Worm (Caenorhabditis elegans) whole organism, L1 larva: Measurements from ENCODE around the gene C33A12.19.
A peak's percentile ranks its signal among the peaks of the same experiment; 100 is the strongest.

Experiments used
- C16A3.4 ChIP-seq: fragments of 150-350 bp; optimal IDR thresholded peaks from 2 replicates; lab custom pipeline; 2014; ENCODE audit warnings: missing biosample characterization, missing genetic modification characterization
- F16B12.6 ChIP-seq: fragments of 150-350 bp; optimal IDR thresholded peaks from 2 replicates; lab custom pipeline; 2014; ENCODE audit warnings: missing biosample characterization, missing genetic modification characterization
- alr-1 ChIP-seq: fragments of 200-800 bp; sonication (Bioruptor generic); optimal IDR thresholded peaks from 2 replicates; lab custom pipeline; 2018; ENCODE audit warnings: borderline replicate concordance, mild to moderate bottlenecking, missing genetic modification characterization, missing compliant biosample characterization
- aly-2 ChIP-seq: fragments of 150-350 bp; optimal IDR thresholded peaks from 2 replicates; lab custom pipeline; 2014; ENCODE audit warnings: missing biosample characterization, missing genetic modification characterization
- ama-1 ChIP-seq: fragments of 150-350 bp; optimal IDR thresholded peaks from 2 replicates; lab custom pipeline; 2014
- blmp-1 ChIP-seq: fragments of 150-350 bp; optimal IDR thresholded peaks from 2 replicates; lab custom pipeline; 2014; ENCODE audit warnings: missing biosample characterization, missing genetic modification characterization
- ceh-88 ChIP-seq: fragments of 200-800 bp; sonication (Bioruptor generic); IDR thresholded peaks from 2 replicates; pipeline ENCODE4 v1.3.6; 2022; ENCODE audit warnings: missing genetic modification characterization, missing compliant biosample characterization
- ceh-90 ChIP-seq: sonication (generic microtip); optimal IDR thresholded peaks from 2 replicates; lab custom pipeline; 2016; ENCODE audit warnings: missing genetic modification characterization, missing compliant biosample characterization
- dsc-1 ChIP-seq: sonication (generic microtip); optimal IDR thresholded peaks from 2 replicates; lab custom pipeline; 2016; ENCODE audit warnings: mild to moderate bottlenecking, missing genetic modification characterization, missing compliant biosample characterization
- efl-1 ChIP-seq, 4 experiments: fragments of 150-350 bp; optimal IDR thresholded peaks in 3 of 4; peaks in 1 of 4; 1 replicate in 1 of 4; 2 replicates in 3 of 4; lab custom pipeline; 2014; ENCODE audit warnings: missing biosample characterization in 2 of 4, missing genetic modification characterization in 2 of 4, missing genetic modification reagents in 2 of 4
- egl-13 ChIP-seq: sonication (generic microtip); optimal IDR thresholded peaks from 2 replicates; lab custom pipeline; 2016; ENCODE audit warnings: missing genotype, missing genetic modification reagents, missing genetic modification characterization, missing compliant biosample characterization
- elt-2 ChIP-seq: sonication (generic microtip); optimal IDR thresholded peaks from 2 replicates; lab custom pipeline; 2016; ENCODE audit warnings: missing genetic modification characterization, mild to moderate bottlenecking, inconsistent platforms, missing compliant biosample characterization, missing genetic modification reagents
- elt-3 ChIP-seq, 6 experiments: fragments of 150-350 bp in 1 of 6; sonication (generic microtip); optimal IDR thresholded peaks; 2 replicates each; lab custom pipeline; 2017 to 2018; ENCODE audit warnings: missing biosample characterization in 6 of 6, missing genetic modification characterization in 6 of 6, inconsistent platforms in 1 of 6
- ets-5 ChIP-seq: fragments of 200-800 bp; sonication (Bioruptor generic); IDR thresholded peaks from 2 replicates; pipeline ENCODE4 v1.3.6; 2022; ENCODE audit warnings: missing genetic modification characterization, missing compliant biosample characterization
- fkh-10 ChIP-seq: sonication (generic microtip); optimal IDR thresholded peaks from 2 replicates; lab custom pipeline; 2017; ENCODE audit warnings: missing biosample characterization, missing genetic modification reagents, missing genetic modification characterization
- fkh-4 ChIP-seq: sonication (generic microtip); optimal IDR thresholded peaks from 2 replicates; lab custom pipeline; 2016; ENCODE audit warnings: missing compliant biosample characterization, missing genetic modification characterization, borderline replicate concordance
- fkh-8 ChIP-seq: sonication (generic microtip); optimal IDR thresholded peaks from 2 replicates; lab custom pipeline; 2016; ENCODE audit warnings: mild to moderate bottlenecking, missing genetic modification characterization, missing compliant biosample characterization
- fos-1 ChIP-seq: fragments of 150-350 bp; optimal IDR thresholded peaks from 2 replicates; lab custom pipeline; 2014; ENCODE audit warnings: missing biosample characterization, missing genetic modification characterization
- hlh-4 ChIP-seq: sonication (generic microtip); optimal IDR thresholded peaks from 2 replicates; lab custom pipeline; 2016; ENCODE audit warnings: mild to moderate bottlenecking, missing genetic modification characterization, missing compliant biosample characterization
- irx-1 ChIP-seq: sonication (generic microtip); optimal IDR thresholded peaks from 2 replicates; lab custom pipeline; 2016; ENCODE audit warnings: missing genetic modification characterization, missing compliant biosample characterization
- isw-1 ChIP-seq: fragments of 200-800 bp; sonication (Bioruptor generic); IDR thresholded peaks from 2 replicates; pipeline ENCODE4 v1.3.6; 2022; ENCODE audit warnings: missing genetic modification characterization, missing compliant biosample characterization
- jun-1 ChIP-seq: fragments of 150-350 bp; optimal IDR thresholded peaks from 2 replicates; lab custom pipeline; 2014; ENCODE audit warnings: missing biosample characterization, missing genetic modification reagents, missing genetic modification characterization
- lin-13 ChIP-seq: fragments of 150-350 bp; optimal IDR thresholded peaks from 2 replicates; lab custom pipeline; 2014; ENCODE audit warnings: missing biosample characterization, missing genetic modification reagents, missing genetic modification characterization
- lin-14 ChIP-seq: fragments of 200-800 bp; sonication (Bioruptor generic); optimal IDR thresholded peaks from 2 replicates; lab custom pipeline; 2018; ENCODE audit warnings: mild to moderate bottlenecking, missing genetic modification characterization, moderate library complexity, missing compliant biosample characterization
- lin-15B ChIP-seq: fragments of 150-350 bp; sonication (generic microtip); optimal IDR thresholded peaks from 3 replicates; lab custom pipeline; 2014; ENCODE audit warnings: missing biosample characterization, missing genetic modification characterization
- lir-3 ChIP-seq: sonication (generic microtip); optimal IDR thresholded peaks from 2 replicates; lab custom pipeline; 2016; ENCODE audit warnings: mild to moderate bottlenecking, missing genetic modification characterization, moderate library complexity, missing compliant biosample characterization; ENCODE audit not compliant: poor library complexity
- mab-9 ChIP-seq: fragments of 200-800 bp; sonication (Bioruptor generic); IDR thresholded peaks from 2 replicates; pipeline ENCODE4 v1.3.6; 2022; ENCODE audit warnings: missing genetic modification reagents, missing genetic modification characterization, missing compliant biosample characterization
- mdl-1 ChIP-seq, 2 experiments: fragments of 150-350 bp; optimal IDR thresholded peaks; 2 replicates each; lab custom pipeline; 2014 to 2017; ENCODE audit warnings: missing biosample characterization in 2 of 2, missing genetic modification characterization in 2 of 2, inconsistent platforms in 1 of 2
- mep-1 ChIP-seq: fragments of 150-350 bp; optimal IDR thresholded peaks from 2 replicates; lab custom pipeline; 2014; ENCODE audit warnings: missing biosample characterization, missing genetic modification characterization
- nhr-12 ChIP-seq: sonication (generic microtip); optimal IDR thresholded peaks from 2 replicates; lab custom pipeline; 2017; ENCODE audit warnings: missing biosample characterization, missing genetic modification characterization
- nhr-19 ChIP-seq: fragments of 200-800 bp; sonication (Bioruptor generic); conservative IDR thresholded peaks from 2 replicates; pipeline ENCODE4 v1.3.6; 2022; ENCODE audit warnings: missing genetic modification characterization, missing compliant biosample characterization
- nhr-47 ChIP-seq: sonication (generic microtip); optimal IDR thresholded peaks from 2 replicates; lab custom pipeline; 2016; ENCODE audit warnings: mild to moderate bottlenecking, missing genetic modification characterization, moderate library complexity, missing compliant biosample characterization
- nhr-71 ChIP-seq: sonication (generic microtip); optimal IDR thresholded peaks from 2 replicates; lab custom pipeline; 2016; ENCODE audit warnings: mild to moderate bottlenecking, missing genetic modification characterization, moderate library complexity, missing compliant biosample characterization
- nhr-76 ChIP-seq: sonication (generic microtip); optimal IDR thresholded peaks from 2 replicates; lab custom pipeline; 2017; ENCODE audit warnings: missing biosample characterization, missing genetic modification characterization
- nhr-77 ChIP-seq: fragments of 150-350 bp; optimal IDR thresholded peaks from 2 replicates; lab custom pipeline; 2014; ENCODE audit warnings: missing biosample characterization, missing genetic modification characterization
- nhr-84 ChIP-seq: sonication (generic microtip); optimal IDR thresholded peaks from 2 replicates; lab custom pipeline; 2017; ENCODE audit warnings: missing biosample characterization, missing genetic modification characterization
- nhr-85 ChIP-seq: sonication (generic microtip); peaks from one replicate; lab custom pipeline; 2016; ENCODE audit warnings: missing genetic modification characterization, inconsistent platforms, missing compliant biosample characterization
- nhr-90 ChIP-seq: sonication (generic microtip); optimal IDR thresholded peaks from 2 replicates; lab custom pipeline; 2016; ENCODE audit warnings: mild to moderate bottlenecking, missing genetic modification characterization, missing compliant biosample characterization; ENCODE audit not compliant: poor library complexity
- pax-3 ChIP-seq: fragments of 200-800 bp; sonication (Bioruptor generic); optimal IDR thresholded peaks from 2 replicates; lab custom pipeline; 2018; ENCODE audit warnings: mild to moderate bottlenecking, missing genetic modification characterization, moderate library complexity, missing compliant biosample characterization
- pqm-1 ChIP-seq: sonication (generic microtip); optimal IDR thresholded peaks from 3 replicates; lab custom pipeline; 2017; ENCODE audit warnings: missing biosample characterization, missing genetic modification characterization
- skn-1 ChIP-seq: fragments of 150-350 bp; optimal IDR thresholded peaks from 2 replicates; lab custom pipeline; 2014; ENCODE audit warnings: missing biosample characterization, missing genetic modification characterization
- snpc-4 ChIP-seq: fragments of 150-350 bp; optimal IDR thresholded peaks from 2 replicates; lab custom pipeline; 2014; ENCODE audit warnings: missing biosample characterization, missing genetic modification characterization
- sox-4 ChIP-seq: sonication (generic microtip); optimal IDR thresholded peaks from 2 replicates; lab custom pipeline; 2016; ENCODE audit warnings: missing genetic modification characterization, missing compliant biosample characterization
- sptf-1 ChIP-seq: fragments of 150-350 bp; optimal IDR thresholded peaks from 2 replicates; lab custom pipeline; 2014; ENCODE audit warnings: missing biosample characterization, missing genetic modification characterization
- swsn-7 ChIP-seq: sonication (generic microtip); optimal IDR thresholded peaks from 2 replicates; lab custom pipeline; 2016; ENCODE audit warnings: missing genetic modification characterization, missing compliant biosample characterization
- unc-30 ChIP-seq: sonication (generic microtip); optimal IDR thresholded peaks from 2 replicates; lab custom pipeline; 2017; ENCODE audit warnings: missing biosample characterization, missing genetic modification characterization
- unc-62 ChIP-seq: fragments of 150-350 bp; optimal IDR thresholded peaks from 2 replicates; lab custom pipeline; 2014; ENCODE audit warnings: missing biosample characterization, missing genetic modification reagents, missing genetic modification characterization
- xbp-1 ChIP-seq: sonication (generic microtip); optimal IDR thresholded peaks from 2 replicates; lab custom pipeline; 2016; ENCODE audit warnings: missing genetic modification characterization, missing compliant biosample characterization
- zag-1 ChIP-seq: fragments of 150-350 bp; optimal IDR thresholded peaks from 2 replicates; lab custom pipeline; 2014; ENCODE audit warnings: missing biosample characterization, missing genetic modification characterization
- zip-4 ChIP-seq: fragments of 200-800 bp; sonication (Bioruptor generic); optimal IDR thresholded peaks from 2 replicates; lab custom pipeline; 2018; ENCODE audit warnings: mild to moderate bottlenecking, missing genetic modification characterization, moderate library complexity, missing compliant biosample characterization
- ztf-4 ChIP-seq: fragments of 150-350 bp; optimal IDR thresholded peaks from 2 replicates; lab custom pipeline; 2014; ENCODE audit warnings: missing biosample characterization, missing genetic modification characterization

C33A12.19 gene

DNA sequence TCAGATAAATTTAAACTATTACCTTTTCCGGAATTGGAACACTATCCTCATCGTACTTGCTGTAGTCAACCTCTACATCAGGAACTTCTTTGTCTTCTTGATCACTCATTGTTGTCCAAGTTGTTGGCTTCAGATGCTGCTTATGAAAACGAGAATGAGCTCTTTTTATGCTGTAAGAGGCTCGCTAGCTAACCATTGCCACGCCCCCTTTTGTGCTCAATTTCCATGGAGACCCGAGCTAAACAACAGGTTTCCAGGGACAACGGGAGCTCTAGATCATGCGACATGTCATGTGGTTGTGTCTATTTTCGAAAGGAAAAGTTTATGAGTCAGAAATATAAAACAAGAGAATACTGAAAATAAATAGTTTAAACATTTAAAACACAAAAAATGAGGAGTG, 6.4 kb upstream of the C33A12.19 start, which contains the start of gene C33A12.4:
Gene C33A12.4, minus strand, starts transcription at position 131 of the 400 bp plus-strand sequence.
- TF ChIP-seq ztf-4 (tag; lab: Kevin White, UChicago) (peak; percentile 8), nhr-84 (tag; lab: Kevin White, UChicago) (no peak), xbp-1 (tag; lab: Kevin White, UChicago) (peak; percentile 30), mep-1 (tag; lab: Kevin White, UChicago) (peak; percentile 14), fkh-10 (GFP tag; lab: Kevin White, UChicago) (peak; percentile 24), sox-4 (tag; lab: Kevin White, UChicago) (peak; percentile 50), nhr-12 (tag; lab: Kevin White, UChicago) (no peak), skn-1 (tag; lab: Kevin White, UChicago) (no peak), egl-13 (tag; lab: Kevin White, UChicago) (no peak), elt-2 (tag; lab: Kevin White, UChicago) (no peak), nhr-76 (tag; lab: Kevin White, UChicago) (no peak), unc-62 (GFP tag; lab: Kevin White, UChicago) (no peak), nhr-71 (tag; lab: Kevin White, UChicago) (peak; percentile 38), dsc-1 (tag; lab: Kevin White, UChicago) (peak; percentile 41), fkh-4 (no peak), nhr-19 (GFP tag; lab: Robert Waterston, UW) (no peak), lin-14 (GFP tag; lab: Kevin White, UChicago) (no peak), mdl-1 (tag; optimal IDR thresholded peaks at IDR 0.05; lab: Kevin White, UChicago) (no peak), nhr-47 (tag; lab: Kevin White, UChicago) (peak; percentile 53), C16A3.4 (no peak), efl-1 (optimal IDR thresholded peaks at IDR 0.05; lab: Kevin White, UChicago) (no peak), efl-1 (GFP tag; optimal IDR thresholded peaks at IDR 0.05 in 1 of 2; lab: Kevin White, UChicago) (peak in 1 of 2 experiments; percentile 62), fkh-8 (tag; lab: Kevin White, UChicago) (peak; percentile 95), pax-3 (peak; percentile 10), nhr-90 (tag; lab: Kevin White, UChicago) (no peak), lin-13 (GFP tag; lab: Kevin White, UChicago) (peak; percentile 5), sptf-1 (tag; lab: Kevin White, UChicago) (no peak), swsn-7 (peak; percentile 5), fos-1 (tag; lab: Kevin White, UChicago) (peak; percentile 9), ceh-88 (GFP tag; lab: Robert Waterston, UW) (no peak), elt-3 (tag; optimal IDR thresholded peaks at IDR 0.05; lab: Kevin White, UChicago) (no peak)

DNA sequence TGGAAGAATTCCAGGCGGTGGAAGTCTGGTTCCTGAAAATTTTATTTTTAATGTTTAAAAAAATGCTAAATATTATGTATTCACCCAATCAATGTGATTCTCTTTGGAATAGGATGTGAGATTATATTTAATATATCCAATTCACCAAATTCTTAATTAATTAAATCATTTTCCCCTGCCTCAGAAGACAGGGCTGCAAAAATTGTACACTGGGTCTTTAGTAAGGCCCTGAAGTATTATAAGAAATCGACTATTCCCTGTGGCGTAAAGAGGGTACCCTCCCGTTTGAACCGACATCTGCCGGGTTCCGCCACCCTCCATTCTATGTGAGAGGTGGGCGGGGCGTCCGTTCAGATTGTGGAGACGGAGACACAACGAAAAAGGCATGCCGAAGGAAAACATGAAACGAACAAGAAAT, 5.6 kb upstream of the C33A12.19 start:
- peak; percentile 63 for TF ChIP-seq zip-4 (GFP tag; lab: Kevin White, UChicago)
- no peak for TF ChIP-seq hlh-4 (tag; lab: Kevin White, UChicago)
- TF ChIP-seq zag-1 (tag; lab: Kevin White, UChicago), result no peak
- peak; percentile 56 for TF ChIP-seq blmp-1 (tag; lab: Kevin White, UChicago)
- TF ChIP-seq lin-15B, result peak; percentile 45
- TF ChIP-seq lin-13 (GFP tag; lab: Kevin White, UChicago), result peak; percentile 70
- TF ChIP-seq nhr-84 (tag; lab: Kevin White, UChicago), result no peak
- TF ChIP-seq efl-1 (optimal IDR thresholded peaks at IDR 0.05; lab: Kevin White, UChicago), result peak; percentile 73 to 78
- peak; percentile 61 to 97 for TF ChIP-seq efl-1 (GFP tag; optimal IDR thresholded peaks at IDR 0.05 in 1 of 2; lab: Kevin White, UChicago)
- TF ChIP-seq fkh-8 (tag; lab: Kevin White, UChicago), result peak; percentile 84
- TF ChIP-seq nhr-85 (tag; lab: Kevin White, UChicago), result peak; percentile 96
- TF ChIP-seq nhr-77 (tag; lab: Kevin White, UChicago), result no peak
- peak; percentile 87 for TF ChIP-seq ama-1 (lab: Kevin White, UChicago)
- TF ChIP-seq F16B12.6 (tag; lab: Kevin White, UChicago), result peak; percentile 64
- peak; percentile 85 for TF ChIP-seq irx-1 (tag; lab: Kevin White, UChicago)
- peak; percentile 49 for TF ChIP-seq isw-1 (GFP tag; lab: Robert Waterston, UW)
- peak; percentile 99 for TF ChIP-seq snpc-4
- TF ChIP-seq ets-5 (GFP tag; lab: Robert Waterston, UW), result no peak
- no peak for TF ChIP-seq ceh-90 (tag; lab: Kevin White, UChicago)
- peak; percentile 80 for TF ChIP-seq mab-9 (GFP tag; lab: Robert Waterston, UW)
- TF ChIP-seq alr-1 (tag; lab: Kevin White, UChicago), result no peak
- peak; percentile 89 for TF ChIP-seq aly-2 (tag; lab: Kevin White, UChicago)
- peak; percentile 89 for TF ChIP-seq lin-14 (GFP tag; lab: Kevin White, UChicago)
- no peak for TF ChIP-seq pqm-1 (tag; lab: Kevin White, UChicago)
- TF ChIP-seq sptf-1 (tag; lab: Kevin White, UChicago), result no peak
- no peak for TF ChIP-seq unc-62 (GFP tag; lab: Kevin White, UChicago)
- peak; percentile 52 for TF ChIP-seq jun-1
- TF ChIP-seq unc-30 (tag; lab: Kevin White, UChicago), result no peak
- peak; percentile 55 for TF ChIP-seq lir-3 (tag; lab: Kevin White, UChicago)
- peak in 5 of 6 experiments; percentile 31 to 61 (median 47) for TF ChIP-seq elt-3 (tag; optimal IDR thresholded peaks at IDR 0.05; lab: Kevin White, UChicago)
- TF ChIP-seq mdl-1 (tag; optimal IDR thresholded peaks at IDR 0.05; lab: Kevin White, UChicago), result peak in 1 of 2 experiments; percentile 76
